Worm (Caenorhabditis elegans) whole organism, midembryonic: Measurements from ENCODE around the gene cest-24.

ENCODE experiments used
- cog-1 ChIP-seq: sonication (generic microtip); optimal IDR thresholded peaks from 2 replicates; lab custom pipeline; 2016; ENCODE audit warnings: missing genetic modification characterization, missing compliant biosample characterization
- flt-1 ChIP-seq: fragments of 200-800 bp; sonication (Bioruptor generic); IDR thresholded peaks from 2 replicates; pipeline ENCODE4 v1.3.6; 2022; ENCODE audit warnings: missing genetic modification characterization, missing compliant biosample characterization
- klf-2 ChIP-seq: fragments of 200-800 bp; sonication (Bioruptor generic); conservative IDR thresholded peaks from 2 replicates; pipeline ENCODE4 v1.3.6; 2022; ENCODE audit warnings: missing genetic modification reagents, missing genetic modification characterization, missing compliant biosample characterization
- med-1 ChIP-seq: sonication (generic microtip); optimal IDR thresholded peaks from 2 replicates; lab custom pipeline; 2017; ENCODE audit warnings: missing genetic modification characterization, mild to moderate bottlenecking, missing compliant biosample characterization, antibody characterized with exemption, missing genetic modification reagents; ENCODE audit not compliant: insufficient read depth
- ref-1 ChIP-seq: fragments of 200-800 bp; sonication (Bioruptor generic); conservative IDR thresholded peaks from 2 replicates; pipeline ENCODE4 v1.3.6; 2022; ENCODE audit warnings: missing genetic modification reagents, missing genetic modification characterization, missing compliant biosample characterization
- ztf-23 ChIP-seq: fragments of 200-800 bp; sonication (Bioruptor generic); IDR thresholded peaks from 2 replicates; pipeline ENCODE4 v1.3.6; 2022; ENCODE audit warnings: missing genetic modification reagents, missing genetic modification characterization, missing compliant biosample characterization
- ztf-29 ChIP-seq: fragments of 200-800 bp; sonication (Bioruptor generic); IDR thresholded peaks from 2 replicates; pipeline ENCODE4 v1.3.6; 2022; ENCODE audit warnings: missing genetic modification reagents, missing genetic modification characterization, missing compliant biosample characterization

ce11 chrV:6316632-6317031, at the start of gene cest-24:
- TF ChIP-seq flt-1 (GFP tag; lab: Robert Waterston, UW) (no peak), ztf-29 (no peak), ref-1 (no peak), med-1 (GFP tag; lab: Kevin White, UChicago) (no peak), cog-1 (tag; lab: Kevin White, UChicago) (no peak), ztf-23 (no peak), klf-2 (GFP tag; lab: Robert Waterston, UW) (no peak)
